Fruit fly (Drosophila melanogaster) whole organism, embryonic: Measurements from ENCODE around the gene CG13862.
A peak's percentile ranks its signal among the peaks of the same experiment; 100 is the strongest.

Experiments
- Abd-B ChIP-seq: fragments of 200-800 bp; sonication (Bioruptor generic); optimal IDR thresholded peaks from 2 replicates; lab custom pipeline; 2018; ENCODE audit warnings: missing biosample characterization, mild to moderate bottlenecking, missing genetic modification characterization, moderate library complexity
- Bteb2 ChIP-seq: fragments of 200-800 bp; sonication (Bioruptor generic); optimal IDR thresholded peaks from 2 replicates; lab custom pipeline; 2016; ENCODE audit warnings: missing biosample characterization, missing genetic modification characterization
- CG10431 ChIP-seq: fragments of 200-800 bp; sonication (Bioruptor generic); optimal IDR thresholded peaks from 3 replicates; lab custom pipeline; 2018; ENCODE audit warnings: missing biosample characterization, mild to moderate bottlenecking, missing genetic modification characterization
- CG11093 ChIP-seq: fragments of 200-800 bp; sonication (Bioruptor generic); IDR thresholded peaks from 3 replicates; pipeline ENCODE4 v1.3.6; 2022; ENCODE audit warnings: missing biosample characterization, missing genetic modification characterization
- CG1233 ChIP-seq: fragments of 200-800 bp; sonication (Bioruptor generic); optimal IDR thresholded peaks from 4 replicates; lab custom pipeline; 2018; ENCODE audit warnings: missing biosample characterization, mild to moderate bottlenecking, missing genetic modification characterization
- CG12942 ChIP-seq: fragments of 200-800 bp; sonication (Bioruptor generic); optimal IDR thresholded peaks from 3 replicates; lab custom pipeline; 2016; ENCODE audit warnings: missing biosample characterization, missing genetic modification characterization
- CG15601 ChIP-seq: fragments of 200-800 bp; sonication (Bioruptor generic); optimal IDR thresholded peaks from 3 replicates; lab custom pipeline; 2019; ENCODE audit warnings: missing biosample characterization, mild to moderate bottlenecking, missing genetic modification characterization, moderate library complexity
- CG17802 ChIP-seq: fragments of 200-800 bp; sonication (Bioruptor generic); optimal IDR thresholded peaks from 2 replicates; lab custom pipeline; 2018; ENCODE audit warnings: missing biosample characterization, mild to moderate bottlenecking, missing genetic modification characterization, moderate library complexity
- CG17912 ChIP-seq: fragments of 200-800 bp; sonication (Bioruptor generic); optimal IDR thresholded peaks from 2 replicates; lab custom pipeline; 2018; ENCODE audit warnings: missing biosample characterization, mild to moderate bottlenecking, missing genetic modification characterization
- CG18476 ChIP-seq: fragments of 200-800 bp; sonication (Bioruptor generic); optimal IDR thresholded peaks from 2 replicates; lab custom pipeline; 2016; ENCODE audit warnings: missing biosample characterization, mild to moderate bottlenecking, missing genetic modification characterization
- CG18619 ChIP-seq: fragments of 200-800 bp; sonication (Bioruptor generic); optimal IDR thresholded peaks from 3 replicates; lab custom pipeline; 2017; ENCODE audit warnings: missing biosample characterization, mild to moderate bottlenecking, missing genetic modification characterization
- CG2889 ChIP-seq: fragments of 200-800 bp; sonication (Bioruptor generic); IDR thresholded peaks from 3 replicates; pipeline ENCODE4 v1.3.6; 2022; ENCODE audit warnings: missing biosample characterization, missing genetic modification characterization
- CG32532 ChIP-seq: fragments of 200-800 bp; sonication (Bioruptor generic); IDR thresholded peaks from 2 replicates; pipeline ENCODE4 v1.3.6; 2022; ENCODE audit warnings: missing biosample characterization, missing genetic modification characterization
- CG33213 ChIP-seq: fragments of 200-800 bp; sonication (Bioruptor generic); optimal IDR thresholded peaks from 3 replicates; lab custom pipeline; 2016; ENCODE audit warnings: missing biosample characterization, missing genetic modification characterization
- CG4617 ChIP-seq: fragments of 200-800 bp; sonication (Bioruptor generic); optimal IDR thresholded peaks from 3 replicates; lab custom pipeline; 2016; ENCODE audit warnings: missing biosample characterization, missing genetic modification characterization, borderline replicate concordance
- CG5180 ChIP-seq: fragments of 200-800 bp; sonication (Bioruptor generic); optimal IDR thresholded peaks from 3 replicates; lab custom pipeline; 2017; ENCODE audit warnings: missing biosample characterization, missing genetic modification characterization, mild to moderate bottlenecking, moderate library complexity, missing genetic modification reagents
- CG7839 ChIP-seq: fragments of 200-800 bp; sonication (Bioruptor generic); optimal IDR thresholded peaks from 3 replicates; lab custom pipeline; 2018; ENCODE audit warnings: missing biosample characterization, mild to moderate bottlenecking, missing genetic modification characterization, moderate library complexity
- Camta ChIP-seq: fragments of 200-800 bp; sonication (Bioruptor generic); optimal IDR thresholded peaks from 2 replicates; lab custom pipeline; 2016; ENCODE audit warnings: missing biosample characterization, missing genetic modification characterization
- Dfd ChIP-seq, 2 experiments: fragments of >200 bp; optimal IDR thresholded peaks; 2 replicates each; lab custom pipeline; 2017; ENCODE audit warnings: missing biosample characterization in 2 of 2, missing genetic modification characterization in 2 of 2
- HLH3B ChIP-seq: fragments of 200-800 bp; sonication (Bioruptor generic); IDR thresholded peaks from 2 replicates; pipeline ENCODE4 v1.3.6; 2022; ENCODE audit warnings: missing biosample characterization, missing genetic modification characterization
- Hmr ChIP-seq: fragments of 200-800 bp; sonication (Bioruptor generic); optimal IDR thresholded peaks from 3 replicates; lab custom pipeline; 2017; ENCODE audit warnings: mild to moderate bottlenecking, missing biosample characterization, missing genetic modification reagents, missing genetic modification characterization
- Hsf ChIP-seq: fragments of 200-800 bp; sonication (Bioruptor generic); optimal IDR thresholded peaks from 3 replicates; lab custom pipeline; 2016; ENCODE audit warnings: missing biosample characterization, missing genetic modification characterization
- Kr ChIP-seq: fragments of 200-800 bp; sonication (Bioruptor generic); optimal IDR thresholded peaks from 2 replicates; lab custom pipeline; 2017; ENCODE audit warnings: missing biosample characterization, mild to moderate bottlenecking, missing genetic modification characterization
- PHDP ChIP-seq: fragments of 200-800 bp; sonication (Bioruptor generic); optimal IDR thresholded peaks from 3 replicates; lab custom pipeline; 2018; ENCODE audit warnings: missing biosample characterization, mild to moderate bottlenecking, missing genetic modification characterization, moderate library complexity
- Pdp1 ChIP-seq, 2 experiments: fragments of 200-800 bp; sonication (Bioruptor generic); optimal IDR thresholded peaks; 3 replicates each; lab custom pipeline; 2016; ENCODE audit warnings: missing biosample characterization in 2 of 2, missing genetic modification characterization in 2 of 2, mild to moderate bottlenecking in 1 of 2, moderate library complexity in 1 of 2
- Taf1 ChIP-seq: fragments of 200-800 bp; sonication (Bioruptor generic); IDR thresholded peaks from 2 replicates; pipeline ENCODE4 v1.3.6; 2022; ENCODE audit warnings: missing biosample characterization, missing genetic modification characterization
- YL-1 ChIP-seq: fragments of 200-800 bp; sonication (Bioruptor generic); optimal IDR thresholded peaks from 3 replicates; lab custom pipeline; 2017; ENCODE audit warnings: missing biosample characterization, mild to moderate bottlenecking, missing genetic modification characterization
- al ChIP-seq: fragments of 200-800 bp; sonication (Bioruptor generic); IDR thresholded peaks from 2 replicates; pipeline ENCODE4 v1.3.6; 2022; ENCODE audit warnings: missing biosample characterization, missing genetic modification characterization
- ato ChIP-seq: fragments of 200-800 bp; sonication (Bioruptor generic); IDR thresholded peaks from 2 replicates; pipeline ENCODE4 v1.3.6; 2022; ENCODE audit warnings: missing biosample characterization, missing genetic modification characterization; ENCODE audit not compliant: partially characterized antibody
- bcd ChIP-seq: fragments of 200-800 bp; sonication (Bioruptor generic); optimal IDR thresholded peaks from 2 replicates; lab custom pipeline; 2017; ENCODE audit warnings: missing biosample characterization, mild to moderate bottlenecking, missing genetic modification characterization
- exex ChIP-seq: fragments of 200-800 bp; sonication (Bioruptor generic); optimal IDR thresholded peaks from 4 replicates; lab custom pipeline; 2018; ENCODE audit warnings: missing biosample characterization, mild to moderate bottlenecking, missing genetic modification characterization, moderate library complexity
- ftz-f1 ChIP-seq: fragments of 200-800 bp; sonication (Bioruptor generic); optimal IDR thresholded peaks from 2 replicates; lab custom pipeline; 2016; ENCODE audit warnings: missing biosample characterization, missing genetic modification characterization
- gce ChIP-seq: fragments of 200-800 bp; sonication (Bioruptor generic); IDR thresholded peaks from 3 replicates; pipeline ENCODE4 v1.3.6; 2022; ENCODE audit warnings: missing biosample characterization, missing genetic modification characterization
- hkb ChIP-seq, 2 experiments: fragments of 200-800 bp in 1 of 2; fragments of >200 bp in 1 of 2; sonication (Bioruptor generic) in 1 of 2; IDR thresholded peaks in 1 of 2; optimal IDR thresholded peaks in 1 of 2; 2 replicates each; pipeline versions ENCODE4 v1.3.6 to Lab custom; 2017 to 2022; ENCODE audit warnings: missing biosample characterization in 1 of 2, missing genetic modification characterization in 1 of 2
- inv ChIP-seq: fragments of 200-800 bp; sonication (Bioruptor generic); IDR thresholded peaks from 2 replicates; pipeline ENCODE4 v1.3.6; 2022; ENCODE audit warnings: missing biosample characterization, missing genetic modification characterization; ENCODE audit not compliant: partially characterized antibody
- kay ChIP-seq: fragments of 200-800 bp; sonication (Bioruptor generic); optimal IDR thresholded peaks from 2 replicates; lab custom pipeline; 2016; ENCODE audit warnings: missing biosample characterization, missing genetic modification characterization
- lilli ChIP-seq: fragments of 200-800 bp; sonication (Bioruptor generic); optimal IDR thresholded peaks from 3 replicates; lab custom pipeline; 2016; ENCODE audit warnings: missing biosample characterization, missing genetic modification characterization
- nerfin-1 ChIP-seq: fragments of 200-800 bp; sonication (Bioruptor generic); optimal IDR thresholded peaks from 3 replicates; lab custom pipeline; 2019; ENCODE audit warnings: missing biosample characterization, mild to moderate bottlenecking, missing genetic modification characterization, moderate library complexity
- onecut ChIP-seq: fragments of 200-800 bp; sonication (Bioruptor generic); IDR thresholded peaks from 2 replicates; pipeline ENCODE4 v1.3.6; 2022; ENCODE audit warnings: missing biosample characterization, missing genetic modification characterization
- pb ChIP-seq: fragments of 200-800 bp; sonication (Bioruptor generic); optimal IDR thresholded peaks from 3 replicates; lab custom pipeline; 2016; ENCODE audit warnings: missing biosample characterization, missing genetic modification characterization
- phol ChIP-seq: fragments of 200-800 bp; sonication (Bioruptor generic); optimal IDR thresholded peaks from 3 replicates; lab custom pipeline; 2018; ENCODE audit warnings: missing biosample characterization, mild to moderate bottlenecking, missing genetic modification characterization, moderate library complexity
- stwl ChIP-seq: fragments of 200-800 bp; sonication (Bioruptor generic); optimal IDR thresholded peaks from 3 replicates; lab custom pipeline; 2018; ENCODE audit warnings: missing biosample characterization, mild to moderate bottlenecking, missing genetic modification characterization, moderate library complexity
- tll ChIP-seq, 2 experiments: fragments of 200-800 bp in 1 of 2; fragments of >200 bp in 1 of 2; sonication (Bioruptor generic) in 1 of 2; optimal IDR thresholded peaks; 2 replicates each; lab custom pipeline; 2017 to 2019; ENCODE audit warnings: missing biosample characterization in 2 of 2, missing genetic modification characterization in 2 of 2, mild to moderate bottlenecking in 1 of 2, moderate library complexity in 1 of 2
- trem ChIP-seq: fragments of 200-800 bp; optimal IDR thresholded peaks from 3 replicates; lab custom pipeline; 2019; ENCODE audit warnings: missing biosample characterization, mild to moderate bottlenecking, missing genetic modification characterization, moderate library complexity
- vvl ChIP-seq: fragments of 200-800 bp; sonication (Bioruptor generic); IDR thresholded peaks from 2 replicates; pipeline ENCODE4 v1.3.6; 2022; ENCODE audit warnings: missing biosample characterization, missing genetic modification characterization
- wek ChIP-seq: fragments of 200-800 bp; sonication (Bioruptor generic); optimal IDR thresholded peaks from 3 replicates; lab custom pipeline; 2018; ENCODE audit warnings: missing biosample characterization, mild to moderate bottlenecking, missing genetic modification characterization, moderate library complexity
- yki ChIP-seq: fragments of >200 bp; optimal IDR thresholded peaks from 3 replicates; lab custom pipeline; 2018

The CG13862 gene

dm6 chr3R:22356464-22357410 is 24.9 kb downstream of the CG13862 start, which contains the start of gene Sar1 (continued):
- TF ChIP-seq YL-1 (GFP tag; lab: Kevin White, UChicago): peak; percentile 80
- TF ChIP-seq CG11093 (GFP tag; lab: Robert Waterston, UW): no peak; the same call in 2 of the 3 replicates
- no peak for TF ChIP-seq CG17802 (tag; lab: Kevin White, UChicago)
- TF ChIP-seq stwl (tag; lab: Kevin White, UChicago): peak; percentile 94
- TF ChIP-seq hkb (optimal IDR thresholded peaks at IDR 0.05; lab: Kevin White, UChicago): peak; percentile 56
- TF ChIP-seq hkb (GFP tag; IDR thresholded peaks at IDR 0.05; lab: Robert Waterston, UW): no peak
- TF ChIP-seq CG17912 (GFP tag; lab: Kevin White, UChicago): peak; percentile 55
- peak; percentile 8 for TF ChIP-seq CG12942 (GFP tag; lab: Kevin White, UChicago)
- TF ChIP-seq onecut: peak; percentile 46; the same call in 1 of the 2 replicates
- TF ChIP-seq CG1233: no peak
- TF ChIP-seq CG5180 (GFP tag; lab: Kevin White, UChicago): no peak
- TF ChIP-seq tll (GFP tag; optimal IDR thresholded peaks at IDR 0.05; lab: Kevin White, UChicago): peak in 1 of 2 experiments; percentile 53
- peak; percentile 89 for TF ChIP-seq inv
- peak; percentile 23 for TF ChIP-seq Bteb2 (GFP tag; lab: Kevin White, UChicago)
- no peak for TF ChIP-seq Kr (GFP tag; lab: Kevin White, UChicago)
- no peak for TF ChIP-seq CG18619 (GFP tag; lab: Kevin White, UChicago)
- TF ChIP-seq ftz-f1 (GFP tag; lab: Kevin White, UChicago): peak; percentile 81
- TF ChIP-seq Hmr (GFP tag; lab: Kevin White, UChicago): peak; percentile 86
- TF ChIP-seq HLH3B (GFP tag; lab: Robert Waterston, UW): no peak; the same call in 1 of the 2 replicates
- TF ChIP-seq Taf1 (GFP tag; lab: Robert Waterston, UW): no peak
- TF ChIP-seq ato (GFP tag; lab: Robert Waterston, UW): peak; percentile 88
- TF ChIP-seq CG4617: peak; percentile 60
- TF ChIP-seq kay (GFP tag; lab: Kevin White, UChicago): no peak
- TF ChIP-seq PHDP (tag; lab: Kevin White, UChicago): no peak
- TF ChIP-seq vvl (GFP tag; lab: Robert Waterston, UW): peak; percentile 72
- no peak for TF ChIP-seq CG18476 (GFP tag; lab: Kevin White, UChicago)
- TF ChIP-seq gce (GFP tag; lab: Robert Waterston, UW): peak; percentile 23; the same call in 1 of the 3 replicates
- TF ChIP-seq yki (lab: Kevin White, UChicago): peak; percentile 44
- 0 out of 2 replicates have a peak, but pooled peaks have one; percentile 9 for TF ChIP-seq CG32532 (GFP tag; lab: Robert Waterston, UW)
- peak; percentile 42 for TF ChIP-seq Abd-B (GFP tag; lab: Kevin White, UChicago)
- peak; percentile 89 for TF ChIP-seq trem (tag; lab: Kevin White, UChicago)
- peak; percentile 73 for TF ChIP-seq phol
- TF ChIP-seq Camta (GFP tag; lab: Kevin White, UChicago): peak; percentile 35
- TF ChIP-seq bcd (GFP tag; lab: Kevin White, UChicago): peak; percentile 29
- TF ChIP-seq CG33213 (GFP tag; lab: Kevin White, UChicago): peak; percentile 91
- no peak for TF ChIP-seq CG2889 (GFP tag; lab: Robert Waterston, UW)
- TF ChIP-seq exex (tag; lab: Kevin White, UChicago): no peak
- peak in 1 of 2 experiments; percentile 16 for TF ChIP-seq Dfd (GFP tag; optimal IDR thresholded peaks at IDR 0.05; lab: Kevin White, UChicago)
- TF ChIP-seq Hsf (GFP tag; lab: Kevin White, UChicago): peak; percentile 29
- no peak for TF ChIP-seq pb (GFP tag; lab: Kevin White, UChicago)
- TF ChIP-seq Pdp1 (GFP tag; optimal IDR thresholded peaks at IDR 0.05; lab: Kevin White, UChicago): peak in 1 of 2 experiments; percentile 59
- TF ChIP-seq CG10431 (GFP tag; lab: Kevin White, UChicago): no peak
- TF ChIP-seq al (GFP tag; lab: Robert Waterston, UW): 0 out of 2 replicates have a peak, but pooled peaks have one; percentile 22
- peak; percentile 24 for TF ChIP-seq CG7839 (tag; lab: Kevin White, UChicago)
- peak; percentile 42 for TF ChIP-seq lilli (GFP tag; lab: Kevin White, UChicago)
- peak; percentile 31 for TF ChIP-seq nerfin-1
- peak; percentile 66 for TF ChIP-seq CG15601 (tag; lab: Kevin White, UChicago)
- no peak for TF ChIP-seq wek (GFP tag; lab: Kevin White, UChicago)
